Fruit fly (Drosophila melanogaster) whole organism, adult: ENCODE results near the gene mtSSB.

Source experiments
- CG11617 ChIP-seq: fragments of 200-800 bp; sonication (Bioruptor generic); optimal IDR thresholded peaks from 2 replicates; lab custom pipeline; 2017; ENCODE audit warnings: mild to moderate bottlenecking, missing biosample characterization, missing genetic modification reagents, missing genetic modification characterization
- CG12768 ChIP-seq: fragments of 200-800 bp; sonication (Bioruptor generic); optimal IDR thresholded peaks from 2 replicates; lab custom pipeline; 2017; ENCODE audit warnings: missing biosample characterization, missing genetic modification characterization, mild to moderate bottlenecking, moderate library complexity, missing genetic modification reagents
- CG14711 ChIP-seq: fragments of 200-800 bp; sonication (Bioruptor generic); optimal IDR thresholded peaks from 2 replicates; lab custom pipeline; 2018; ENCODE audit warnings: missing biosample characterization, mild to moderate bottlenecking, missing genetic modification characterization, moderate library complexity
- CG1620 ChIP-seq: fragments of 200-800 bp; sonication (Bioruptor generic); optimal IDR thresholded peaks from 2 replicates; lab custom pipeline; 2016; ENCODE audit warnings: missing biosample characterization, missing genetic modification characterization
- CG33017 ChIP-seq: fragments of 200-800 bp; sonication (Bioruptor generic); optimal IDR thresholded peaks from 2 replicates; lab custom pipeline; 2018; ENCODE audit warnings: missing biosample characterization, mild to moderate bottlenecking, missing genetic modification characterization, moderate library complexity
- CG5204 ChIP-seq: fragments of 200-800 bp; sonication (Bioruptor generic); optimal IDR thresholded peaks from 2 replicates; lab custom pipeline; 2016; ENCODE audit warnings: missing biosample characterization, missing genetic modification characterization
- CG7045 ChIP-seq: fragments of 200-800 bp; sonication (Bioruptor generic); optimal IDR thresholded peaks from 2 replicates; lab custom pipeline; 2017; ENCODE audit warnings: missing biosample characterization, mild to moderate bottlenecking, missing genetic modification characterization
- CG7101 ChIP-seq: fragments of 200-800 bp; sonication (Bioruptor generic); optimal IDR thresholded peaks from 2 replicates; lab custom pipeline; 2018; ENCODE audit warnings: missing biosample characterization, mild to moderate bottlenecking, missing genetic modification characterization, moderate library complexity
- Clk ChIP-seq: fragments of 200-800 bp; sonication (Bioruptor generic); optimal IDR thresholded peaks from 2 replicates; lab custom pipeline; 2017; ENCODE audit warnings: missing biosample characterization, missing genetic modification characterization
- Crg-1 ChIP-seq: fragments of 200-800 bp; sonication (Bioruptor generic); optimal IDR thresholded peaks from 2 replicates; lab custom pipeline; 2016; ENCODE audit warnings: missing biosample characterization, missing genetic modification characterization
- Hr96 ChIP-seq: fragments of 200-800 bp; sonication (Bioruptor generic); optimal IDR thresholded peaks from 2 replicates; lab custom pipeline; 2016; ENCODE audit warnings: missing biosample characterization, missing genetic modification characterization
- Mnt ChIP-seq: fragments of 200-800 bp; sonication (Bioruptor generic); optimal IDR thresholded peaks from 2 replicates; lab custom pipeline; 2016; ENCODE audit warnings: missing biosample characterization, mild to moderate bottlenecking, missing genetic modification characterization
- bab1 ChIP-seq: fragments of 200-800 bp; sonication (Bioruptor generic); optimal IDR thresholded peaks from 3 replicates; lab custom pipeline; 2019; ENCODE audit warnings: missing biosample characterization, mild to moderate bottlenecking, missing genetic modification characterization, moderate library complexity
- cic ChIP-seq: fragments of 200-800 bp; sonication (Bioruptor generic); optimal IDR thresholded peaks from 2 replicates; lab custom pipeline; 2017; ENCODE audit warnings: missing biosample characterization, mild to moderate bottlenecking, missing genetic modification characterization, moderate library complexity
- cnc ChIP-seq, 2 experiments: fragments of >200 bp; optimal IDR thresholded peaks; 2 replicates each; lab custom pipeline; 2017
- kay ChIP-seq: fragments of 200-800 bp; sonication (Bioruptor generic); peaks from one replicate; lab custom pipeline; 2016; ENCODE audit warnings: missing biosample characterization, missing genetic modification characterization, borderline replicate concordance
- ovo ChIP-seq: fragments of 200-800 bp; sonication (Bioruptor generic); optimal IDR thresholded peaks from 2 replicates; lab custom pipeline; 2016; ENCODE audit warnings: missing biosample characterization, missing genetic modification characterization
- pad ChIP-seq: fragments of 200-800 bp; sonication (Bioruptor generic); optimal IDR thresholded peaks from 3 replicates; lab custom pipeline; 2017; ENCODE audit warnings: missing biosample characterization, missing genetic modification characterization, mild to moderate bottlenecking, moderate library complexity, missing genetic modification reagents
- tj ChIP-seq: fragments of 200-800 bp; sonication (Bioruptor generic); optimal IDR thresholded peaks from 3 replicates; lab custom pipeline; 2017; ENCODE audit warnings: missing biosample characterization, mild to moderate bottlenecking, missing genetic modification characterization, moderate library complexity
- toe ChIP-seq: fragments of 200-800 bp; sonication (Bioruptor generic); optimal IDR thresholded peaks from 2 replicates; lab custom pipeline; 2016; ENCODE audit warnings: missing biosample characterization, missing genetic modification characterization

Gene mtSSB

dm6 chr3R:16209714-16210553 is 4.9 kb upstream of the mtSSB start:
- TF ChIP-seq CG12768 (GFP tag; lab: Kevin White, UChicago) (no peak), CG14711 (tag; lab: Kevin White, UChicago) (no peak), CG7045 (GFP tag; lab: Kevin White, UChicago) (no peak), Mnt (GFP tag; lab: Kevin White, UChicago) (no peak), Crg-1 (GFP tag; lab: Kevin White, UChicago) (no peak), toe (GFP tag; lab: Kevin White, UChicago) (no peak), Hr96 (GFP tag; lab: Kevin White, UChicago) (no peak), bab1 (no peak), pad (GFP tag; lab: Kevin White, UChicago) (no peak), cnc (optimal IDR thresholded peaks at IDR 0.05; lab: Kevin White, UChicago) (no peak)

dm6 chr3R:16208924-16209713 is 4.1 kb upstream of the mtSSB start:
- TF ChIP-seq Crg-1 (GFP tag; lab: Kevin White, UChicago) (no peak), ovo (GFP tag; lab: Kevin White, UChicago) (no peak), tj (no peak), cnc (optimal IDR thresholded peaks at IDR 0.05; lab: Kevin White, UChicago) (no peak), kay (GFP tag; lab: Kevin White, UChicago) (no peak), cic (GFP tag; lab: Kevin White, UChicago) (no peak), CG11617 (no peak), Hr96 (GFP tag; lab: Kevin White, UChicago) (no peak), CG12768 (GFP tag; lab: Kevin White, UChicago) (no peak), CG1620 (no peak)

dm6 chr3R:16208106-16208780 is 3.2 kb upstream of the mtSSB start:
- TF ChIP-seq Crg-1 (GFP tag; lab: Kevin White, UChicago) (no peak), kay (GFP tag; lab: Kevin White, UChicago) (no peak), bab1 (peak; percentile 27), Mnt (GFP tag; lab: Kevin White, UChicago) (no peak), ovo (GFP tag; lab: Kevin White, UChicago) (no peak), tj (peak; percentile 99), CG1620 (no peak), CG11617 (no peak), toe (GFP tag; lab: Kevin White, UChicago) (no peak), CG14711 (tag; lab: Kevin White, UChicago) (no peak), CG12768 (GFP tag; lab: Kevin White, UChicago) (no peak)

- no peak for TF ChIP-seq Crg-1 (GFP tag; lab: Kevin White, UChicago)
- peak; percentile 41 for TF ChIP-seq CG33017 (tag; lab: Kevin White, UChicago)
- no peak for TF ChIP-seq ovo (GFP tag; lab: Kevin White, UChicago)
- TF ChIP-seq pad (GFP tag; lab: Kevin White, UChicago) = no peak
- TF ChIP-seq CG11617 = no peak
- TF ChIP-seq toe (GFP tag; lab: Kevin White, UChicago) = no peak
- TF ChIP-seq CG1620 = peak; percentile 20
- no peak for TF ChIP-seq CG5204 (GFP tag; lab: Kevin White, UChicago)
- TF ChIP-seq tj = peak; percentile 48
- TF ChIP-seq kay (GFP tag; lab: Kevin White, UChicago) = no peak
- no peak for TF ChIP-seq cnc (optimal IDR thresholded peaks at IDR 0.05; lab: Kevin White, UChicago)
- TF ChIP-seq CG12768 (GFP tag; lab: Kevin White, UChicago) = peak; percentile 61
- TF ChIP-seq CG7101 (tag; lab: Kevin White, UChicago) = no peak
- TF ChIP-seq Mnt (GFP tag; lab: Kevin White, UChicago) = peak; percentile 85
- TF ChIP-seq Hr96 (GFP tag; lab: Kevin White, UChicago) = no peak
- TF ChIP-seq Clk (GFP tag; lab: Kevin White, UChicago) = peak; percentile 13
- peak; percentile 6 for TF ChIP-seq bab1
- no peak for TF ChIP-seq CG14711 (tag; lab: Kevin White, UChicago)
- TF ChIP-seq cic (GFP tag; lab: Kevin White, UChicago) = peak; percentile 93
- no peak for TF ChIP-seq CG7045 (GFP tag; lab: Kevin White, UChicago)
Observed at dm6 chr3R:16207074-16207609, 2.1 kb upstream of the mtSSB start.

- TF ChIP-seq CG11617 = no peak
- peak; percentile 21 for TF ChIP-seq kay (GFP tag; lab: Kevin White, UChicago)
- peak; percentile 9 for TF ChIP-seq CG7045 (GFP tag; lab: Kevin White, UChicago)
- TF ChIP-seq CG5204 (GFP tag; lab: Kevin White, UChicago) = no peak
- no peak for TF ChIP-seq bab1
- no peak for TF ChIP-seq CG1620
- TF ChIP-seq Clk (GFP tag; lab: Kevin White, UChicago) = no peak
- no peak for TF ChIP-seq toe (GFP tag; lab: Kevin White, UChicago)
Observed at dm6 chr3R:16206162-16206561, 1.1 kb upstream of the mtSSB start.
